Fruit fly (Drosophila melanogaster) whole organism, prepupa: Measurements from ENCODE around the gene mbo.

ENCODE experiments used
- CG11762 ChIP-seq: fragments of 200-800 bp; sonication (Bioruptor generic); optimal IDR thresholded peaks from 3 replicates; lab custom pipeline; 2016; ENCODE audit warnings: missing biosample characterization, missing genetic modification characterization; ENCODE audit not compliant: insufficient read depth
- CG11902 ChIP-seq: fragments of 200-800 bp; sonication (Bioruptor generic); optimal IDR thresholded peaks from 3 replicates; lab custom pipeline; 2016; ENCODE audit warnings: missing biosample characterization, missing genetic modification characterization
- CG1621 ChIP-seq: fragments of 200-800 bp; sonication (Bioruptor generic); optimal IDR thresholded peaks from 3 replicates; lab custom pipeline; 2018; ENCODE audit warnings: missing biosample characterization, mild to moderate bottlenecking, missing genetic modification characterization
- CG3032 ChIP-seq: fragments of 200-800 bp; optimal IDR thresholded peaks from 2 replicates; lab custom pipeline; 2019; ENCODE audit warnings: missing biosample characterization, mild to moderate bottlenecking, missing genetic modification characterization, moderate library complexity
- CG31627 ChIP-seq: fragments of 200-800 bp; sonication (Bioruptor generic); optimal IDR thresholded peaks from 3 replicates; lab custom pipeline; 2016; ENCODE audit warnings: missing biosample characterization, missing genetic modification characterization
- CG6854 ChIP-seq: fragments of 200-800 bp; sonication (Bioruptor generic); optimal IDR thresholded peaks from 2 replicates; lab custom pipeline; 2017; ENCODE audit warnings: missing biosample characterization, mild to moderate bottlenecking, missing genetic modification characterization
- Ets96B ChIP-seq: fragments of 200-800 bp; optimal IDR thresholded peaks from 2 replicates; lab custom pipeline; 2019; ENCODE audit warnings: missing biosample characterization, mild to moderate bottlenecking, missing genetic modification characterization, moderate library complexity
- Hr38 ChIP-seq: sonication (Bioruptor generic); optimal IDR thresholded peaks from 2 replicates; lab custom pipeline; 2016; ENCODE audit warnings: missing biosample characterization, missing genetic modification characterization

DNA sequence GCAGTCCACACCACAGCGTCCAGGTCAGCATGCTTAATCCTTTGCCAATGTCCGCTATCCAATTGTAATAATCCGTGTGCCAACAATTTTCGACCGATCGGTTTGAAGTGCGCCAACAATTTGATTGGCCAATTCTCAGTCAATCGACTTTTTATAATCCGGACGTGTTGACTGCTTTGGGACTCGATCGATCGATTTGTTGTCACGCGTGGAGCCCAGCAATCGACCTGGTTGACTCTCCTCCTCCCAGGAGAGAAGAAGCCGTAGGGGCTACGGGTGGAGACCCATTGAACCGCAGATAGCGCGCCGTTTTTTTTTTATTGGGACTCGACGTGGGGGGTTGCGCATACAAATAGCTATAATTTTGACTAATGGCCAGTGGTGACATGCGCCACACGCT is 2.4 kb upstream of the mbo start, which contains the start of gene Cyp313a4:
- TF ChIP-seq CG3032 (tag; lab: Kevin White, UChicago) (no peak), CG6854 (GFP tag; lab: Kevin White, UChicago) (no peak), CG11902 (GFP tag; lab: Kevin White, UChicago) (no peak), CG1621 (no peak), CG11762 (GFP tag; lab: Kevin White, UChicago) (no peak), Ets96B (tag; lab: Kevin White, UChicago) (no peak), CG31627 (GFP tag; lab: Kevin White, UChicago) (no peak), Hr38 (GFP tag; lab: Kevin White, UChicago) (no peak)
